Fruit fly (Drosophila melanogaster) whole organism, embryonic: Measurements from ENCODE around the gene fru.

Experiments
- Awh ChIP-seq: fragments of 200-800 bp; sonication (Bioruptor generic); IDR thresholded peaks from 2 replicates; pipeline ENCODE4, ENCODE4 v1.3.6; 2022; ENCODE audit warnings: missing biosample characterization, missing genetic modification characterization
- BEAF-32 ChIP-seq: fragments of 200-800 bp; sonication (Bioruptor generic); optimal IDR thresholded peaks from 3 replicates; lab custom pipeline; 2017; ENCODE audit warnings: missing biosample characterization, missing genetic modification characterization, mild to moderate bottlenecking, moderate library complexity, missing genetic modification reagents
- Bteb2 ChIP-seq: fragments of 200-800 bp; sonication (Bioruptor generic); optimal IDR thresholded peaks from 2 replicates; lab custom pipeline; 2016; ENCODE audit warnings: missing biosample characterization, missing genetic modification characterization
- CG10209 ChIP-seq: fragments of 200-800 bp; sonication (Bioruptor generic); optimal IDR thresholded peaks from 3 replicates; lab custom pipeline; 2017; ENCODE audit warnings: missing biosample characterization, mild to moderate bottlenecking, missing genetic modification characterization, missing genetic modification reagents
- CG10462 ChIP-seq: fragments of 200-800 bp; sonication (Bioruptor generic); optimal IDR thresholded peaks from 2 replicates; lab custom pipeline; 2016; ENCODE audit warnings: missing biosample characterization, missing genetic modification characterization
- CG10979 ChIP-seq: fragments of 200-800 bp; sonication (Bioruptor generic); optimal IDR thresholded peaks from 2 replicates; lab custom pipeline; 2018; ENCODE audit warnings: missing biosample characterization, mild to moderate bottlenecking, missing genetic modification characterization, moderate library complexity
- CG11085 ChIP-seq: fragments of 200-800 bp; sonication (Bioruptor generic); IDR thresholded peaks from 2 replicates; pipeline ENCODE4 v1.3.6; 2022; ENCODE audit warnings: missing biosample characterization, missing genetic modification characterization
- CG11093 ChIP-seq: fragments of 200-800 bp; sonication (Bioruptor generic); IDR thresholded peaks from 3 replicates; pipeline ENCODE4 v1.3.6; 2022; ENCODE audit warnings: missing biosample characterization, missing genetic modification characterization
- CG11723 ChIP-seq: fragments of 200-800 bp; sonication (Bioruptor generic); optimal IDR thresholded peaks from 2 replicates; lab custom pipeline; 2017; ENCODE audit warnings: missing biosample characterization, mild to moderate bottlenecking, missing genetic modification characterization
- CG12391 ChIP-seq: fragments of 200-800 bp; sonication (Bioruptor generic); optimal IDR thresholded peaks from 3 replicates; lab custom pipeline; 2018; ENCODE audit warnings: missing biosample characterization, mild to moderate bottlenecking, missing genetic modification characterization, moderate library complexity
- CG14014 ChIP-seq: fragments of 200-800 bp; sonication (Bioruptor generic); IDR thresholded peaks from 2 replicates; pipeline ENCODE4 v1.3.6; 2022; ENCODE audit warnings: missing biosample characterization, missing genetic modification characterization
- CG18011 ChIP-seq: fragments of 200-800 bp; sonication (Bioruptor generic); optimal IDR thresholded peaks from 2 replicates; lab custom pipeline; 2017; ENCODE audit warnings: missing biosample characterization, missing genetic modification characterization, mild to moderate bottlenecking, moderate library complexity, missing genotype
- CG18764 ChIP-seq: fragments of 200-800 bp; sonication (Bioruptor generic); optimal IDR thresholded peaks from 3 replicates; lab custom pipeline; 2016; ENCODE audit warnings: missing biosample characterization, missing genetic modification characterization
- CG2116 ChIP-seq: fragments of 200-800 bp; sonication (Bioruptor generic); optimal IDR thresholded peaks from 3 replicates; lab custom pipeline; 2018; ENCODE audit warnings: missing biosample characterization, mild to moderate bottlenecking, missing genetic modification characterization
- CG2199 ChIP-seq: fragments of 200-800 bp; sonication (Bioruptor generic); IDR thresholded peaks from 3 replicates; pipeline ENCODE4 v1.3.6; 2022; ENCODE audit warnings: missing biosample characterization, missing genetic modification characterization
- CG2712 ChIP-seq: fragments of 200-800 bp; optimal IDR thresholded peaks from 3 replicates; lab custom pipeline; 2019; ENCODE audit warnings: missing biosample characterization, mild to moderate bottlenecking, missing genetic modification characterization, moderate library complexity
- CG30020 ChIP-seq: fragments of 200-800 bp; optimal IDR thresholded peaks from 2 replicates; lab custom pipeline; 2019; ENCODE audit warnings: missing biosample characterization, mild to moderate bottlenecking, missing genetic modification characterization, moderate library complexity
- CG31388 ChIP-seq: fragments of 200-800 bp; sonication (Bioruptor generic); optimal IDR thresholded peaks from 2 replicates; lab custom pipeline; 2016; ENCODE audit warnings: missing biosample characterization, missing genetic modification characterization
- CG3163 ChIP-seq: fragments of 200-800 bp; sonication (Bioruptor generic); optimal IDR thresholded peaks from 3 replicates; lab custom pipeline; 2016; ENCODE audit warnings: missing biosample characterization, missing genetic modification characterization
- CG42726 ChIP-seq: fragments of 200-800 bp; sonication (Bioruptor generic); IDR thresholded peaks from 2 replicates; pipeline ENCODE4 v1.3.6; 2022; ENCODE audit warnings: missing biosample characterization, missing genetic modification characterization; ENCODE audit not compliant: partially characterized antibody
- CG4282 ChIP-seq: fragments of 200-800 bp; sonication (Bioruptor generic); optimal IDR thresholded peaks from 2 replicates; lab custom pipeline; 2016; ENCODE audit warnings: missing biosample characterization, missing genetic modification characterization
- CG4730 ChIP-seq: fragments of 200-800 bp; sonication (Bioruptor generic); IDR thresholded peaks from 2 replicates; pipeline ENCODE4 v1.3.6; 2022; ENCODE audit warnings: missing biosample characterization, missing genetic modification characterization
- CG6683 ChIP-seq: fragments of 200-800 bp; sonication (Bioruptor generic); optimal IDR thresholded peaks from 2 replicates; lab custom pipeline; 2017; ENCODE audit warnings: missing biosample characterization, mild to moderate bottlenecking, missing genetic modification characterization, missing genetic modification reagents
- CG6813 ChIP-seq: fragments of 200-800 bp; sonication (Bioruptor generic); optimal IDR thresholded peaks from 2 replicates; lab custom pipeline; 2017; ENCODE audit warnings: missing biosample characterization, missing genetic modification characterization, mild to moderate bottlenecking, moderate library complexity, missing genetic modification reagents
- CG8290 ChIP-seq, 3 experiments: fragments of 200-800 bp; sonication (Bioruptor generic); optimal IDR thresholded peaks; 2 replicates each; lab custom pipeline; 2016 to 2019; ENCODE audit warnings: missing biosample characterization in 3 of 3, missing genetic modification characterization in 3 of 3, mild to moderate bottlenecking in 2 of 3, moderate library complexity in 1 of 3
- D19B ChIP-seq: fragments of 200-800 bp; sonication (Bioruptor generic); optimal IDR thresholded peaks from 2 replicates; lab custom pipeline; 2017; ENCODE audit warnings: missing biosample characterization, mild to moderate bottlenecking, missing genetic modification characterization
- Deaf1 ChIP-seq: fragments of 200-800 bp; optimal IDR thresholded peaks from 3 replicates; lab custom pipeline; 2019; ENCODE audit warnings: missing biosample characterization, mild to moderate bottlenecking, missing genetic modification characterization, moderate library complexity
- Ets97D ChIP-seq: fragments of 200-800 bp; sonication (Bioruptor generic); optimal IDR thresholded peaks from 3 replicates; lab custom pipeline; 2016; ENCODE audit warnings: missing biosample characterization, missing genetic modification characterization
- H15 ChIP-seq: fragments of 200-800 bp; sonication (Bioruptor generic); IDR thresholded peaks from 3 replicates; pipeline ENCODE4 v1.3.6; 2022; ENCODE audit warnings: missing biosample characterization, missing genetic modification characterization
- HLH54F ChIP-seq: fragments of 200-800 bp; sonication (Bioruptor generic); optimal IDR thresholded peaks from 3 replicates; lab custom pipeline; 2016; ENCODE audit warnings: missing biosample characterization, missing genetic modification characterization
- Mes4 ChIP-seq: fragments of 200-800 bp; sonication (Bioruptor generic); optimal IDR thresholded peaks from 2 replicates; lab custom pipeline; 2016; ENCODE audit warnings: missing biosample characterization, missing genetic modification characterization
- NK7.1 ChIP-seq: fragments of 200-800 bp; sonication (Bioruptor generic); optimal IDR thresholded peaks from 3 replicates; lab custom pipeline; 2016; ENCODE audit warnings: missing biosample characterization, missing genetic modification characterization
- Nf-YC ChIP-seq: fragments of 200-800 bp; optimal IDR thresholded peaks from 3 replicates; lab custom pipeline; 2019; ENCODE audit warnings: missing biosample characterization, mild to moderate bottlenecking, missing genetic modification characterization, moderate library complexity
- Optix ChIP-seq: fragments of 200-800 bp; sonication (Bioruptor generic); IDR thresholded peaks from 3 replicates; pipeline ENCODE4 v1.3.6; 2022; ENCODE audit warnings: missing biosample characterization, missing genetic modification characterization
- Scr ChIP-seq: fragments of 200-800 bp; sonication (Bioruptor generic); IDR thresholded peaks from 2 replicates; pipeline ENCODE4 v1.3.6; 2022; ENCODE audit warnings: missing biosample characterization, missing genetic modification characterization; ENCODE audit not compliant: partially characterized antibody
- Sox100B ChIP-seq: fragments of 200-800 bp; sonication (Bioruptor generic); optimal IDR thresholded peaks from 3 replicates; lab custom pipeline; 2018; ENCODE audit warnings: missing biosample characterization, mild to moderate bottlenecking, missing genetic modification characterization
- ab ChIP-seq: fragments of 200-800 bp; sonication (Bioruptor generic); optimal IDR thresholded peaks from 2 replicates; lab custom pipeline; 2016; ENCODE audit warnings: missing biosample characterization, missing genetic modification characterization
- al ChIP-seq: fragments of 200-800 bp; sonication (Bioruptor generic); IDR thresholded peaks from 2 replicates; pipeline ENCODE4 v1.3.6; 2022; ENCODE audit warnings: missing biosample characterization, missing genetic modification characterization
- ase ChIP-seq: fragments of 200-800 bp; sonication (Bioruptor generic); IDR thresholded peaks from 3 replicates; pipeline ENCODE4 v1.3.6; 2022; ENCODE audit warnings: missing biosample characterization, missing genetic modification characterization
- bowl ChIP-seq: fragments of 200-800 bp; sonication (Bioruptor generic); IDR thresholded peaks from 2 replicates; pipeline ENCODE4 v1.3.6; 2022; ENCODE audit warnings: missing biosample characterization, missing genetic modification characterization
- chif ChIP-seq, 2 experiments: fragments of 200-800 bp; sonication (Bioruptor generic); optimal IDR thresholded peaks; 3 replicates each; lab custom pipeline; 2016; ENCODE audit warnings: missing biosample characterization in 2 of 2, missing genetic modification characterization in 2 of 2
- en ChIP-seq: fragments of 200-800 bp; sonication (Bioruptor generic); optimal IDR thresholded peaks from 2 replicates; lab custom pipeline; 2016; ENCODE audit warnings: missing biosample characterization, missing genetic modification characterization
- h ChIP-seq: fragments of >200 bp; optimal IDR thresholded peaks from 2 replicates; lab custom pipeline; 2017
- knrl ChIP-seq: fragments of 200-800 bp; sonication (Bioruptor generic); IDR thresholded peaks from 3 replicates; pipeline ENCODE4 v1.3.6; 2022; ENCODE audit warnings: missing biosample characterization, missing genetic modification characterization; ENCODE audit not compliant: partially characterized antibody
- lola ChIP-seq, 3 experiments: fragments of >200 bp in 2 of 3; fragments of 200-800 bp in 1 of 3; sonication (Bioruptor generic) in 1 of 3; optimal IDR thresholded peaks; 2 replicates each; lab custom pipeline; 2017 to 2019; ENCODE audit warnings: missing biosample characterization in 3 of 3, missing genetic modification characterization in 3 of 3, mild to moderate bottlenecking in 1 of 3, moderate library complexity in 1 of 3
- luna ChIP-seq: fragments of 200-800 bp; sonication (Bioruptor generic); optimal IDR thresholded peaks from 2 replicates; lab custom pipeline; 2016; ENCODE audit warnings: missing biosample characterization, missing genetic modification characterization
- pzg ChIP-seq: fragments of 200-800 bp; sonication (Bioruptor generic); optimal IDR thresholded peaks from 3 replicates; lab custom pipeline; 2018; ENCODE audit warnings: missing biosample characterization, mild to moderate bottlenecking, missing genetic modification characterization, moderate library complexity
- slou ChIP-seq: fragments of 200-800 bp; sonication (Bioruptor generic); optimal IDR thresholded peaks from 3 replicates; lab custom pipeline; 2016; ENCODE audit warnings: missing biosample characterization, missing genetic modification characterization
- tin ChIP-seq: fragments of 200-800 bp; sonication (Bioruptor generic); optimal IDR thresholded peaks from 3 replicates; lab custom pipeline; 2016; ENCODE audit warnings: missing biosample characterization, missing genetic modification characterization
- usp ChIP-seq: fragments of >200 bp; optimal IDR thresholded peaks from 2 replicates; lab custom pipeline; 2017; ENCODE audit warnings: missing biosample characterization, missing genetic modification characterization
- zf30C ChIP-seq: fragments of 200-800 bp; sonication (Bioruptor generic); optimal IDR thresholded peaks from 3 replicates; lab custom pipeline; 2018; ENCODE audit warnings: missing biosample characterization, mild to moderate bottlenecking, missing genetic modification characterization

fru gene

DNA sequence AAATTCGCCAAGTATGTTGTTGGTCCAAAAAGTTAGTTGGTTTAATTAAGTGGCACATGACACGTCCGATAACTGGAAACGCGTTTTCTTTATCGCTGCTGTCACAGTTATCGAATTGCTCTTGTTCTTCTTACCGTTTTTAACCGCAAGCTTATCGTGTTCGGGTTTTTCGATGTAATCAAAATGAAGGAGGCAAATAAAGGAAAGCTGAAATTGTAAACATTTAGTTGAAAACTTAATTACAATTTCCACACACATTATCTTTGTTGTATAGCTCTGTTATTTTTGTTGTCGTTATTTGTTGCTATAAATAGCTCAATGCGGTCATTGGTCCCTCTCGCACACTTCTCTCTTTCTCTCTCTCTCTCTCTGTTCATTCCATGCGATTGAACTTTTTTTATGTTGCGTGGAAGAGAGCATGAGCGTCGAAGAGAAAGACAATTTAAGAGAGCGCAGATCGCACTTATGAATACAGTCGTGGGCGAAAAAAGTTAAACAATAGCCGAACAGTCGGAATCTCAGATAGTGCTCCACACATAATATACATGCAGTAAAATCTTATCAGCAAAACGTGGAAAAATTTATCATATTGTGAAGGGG is 40.0 kb upstream of the fru start:
- no peak for TF ChIP-seq NK7.1
- no peak for TF ChIP-seq h (lab: Kevin White, UChicago)
- no peak for TF ChIP-seq lola (GFP tag; optimal IDR thresholded peaks at IDR 0.05; lab: Kevin White, UChicago)
- TF ChIP-seq ase (GFP tag; lab: Robert Waterston, UW): no peak; the same call in 2 of the 3 replicates
- TF ChIP-seq H15 (GFP tag; lab: Robert Waterston, UW): no peak
- no peak for TF ChIP-seq CG4730 (GFP tag; lab: Robert Waterston, UW)
- TF ChIP-seq tin (GFP tag; lab: Kevin White, UChicago): peak; percentile 30
- peak; percentile 21; the same call in 1 of the 2 replicates for TF ChIP-seq CG14014
- TF ChIP-seq usp (GFP tag; lab: Kevin White, UChicago): no peak
- no peak for TF ChIP-seq CG2712 (tag; lab: Kevin White, UChicago)
- TF ChIP-seq CG11085 (GFP tag; lab: Robert Waterston, UW): no peak
- no peak for TF ChIP-seq al (GFP tag; lab: Robert Waterston, UW)
- no peak for TF ChIP-seq slou (GFP tag; lab: Kevin White, UChicago)
- TF ChIP-seq CG10979 (tag; lab: Kevin White, UChicago): no peak
- TF ChIP-seq Awh (GFP tag; lab: Robert Waterston, UW): peak; percentile 57
- no peak for TF ChIP-seq Optix (GFP tag; lab: Robert Waterston, UW)
- no peak for TF ChIP-seq knrl (GFP tag; lab: Robert Waterston, UW)
- TF ChIP-seq CG18764 (GFP tag; lab: Kevin White, UChicago): no peak
- peak; percentile 66; the same call in 1 of the 3 replicates for TF ChIP-seq CG2199 (GFP tag; lab: Robert Waterston, UW)
- no peak for TF ChIP-seq CG42726 (GFP tag; lab: Robert Waterston, UW)
- TF ChIP-seq BEAF-32 (GFP tag; lab: Kevin White, UChicago): no peak
- no peak for TF ChIP-seq Deaf1
- peak; percentile 100 for TF ChIP-seq CG3163 (GFP tag; lab: Kevin White, UChicago)
- no peak for TF ChIP-seq CG6683 (GFP tag; lab: Kevin White, UChicago)
- no peak for TF ChIP-seq CG8290 (GFP tag; optimal IDR thresholded peaks at IDR 0.05; lab: Kevin White, UChicago)
- TF ChIP-seq CG8290 (tag; optimal IDR thresholded peaks at IDR 0.05; lab: Kevin White, UChicago): no peak
- no peak for TF ChIP-seq zf30C (GFP tag; lab: Kevin White, UChicago)
- peak; percentile 55 for TF ChIP-seq Scr (GFP tag; lab: Robert Waterston, UW)
- TF ChIP-seq Sox100B (GFP tag; lab: Kevin White, UChicago): no peak
- no peak for TF ChIP-seq CG12391 (tag; lab: Kevin White, UChicago)
- no peak for TF ChIP-seq Ets97D
- TF ChIP-seq CG31388: no peak
- TF ChIP-seq en (GFP tag; lab: Kevin White, UChicago): no peak
- TF ChIP-seq CG4282: no peak
- TF ChIP-seq CG2116 (GFP tag; lab: Kevin White, UChicago): no peak
- TF ChIP-seq CG11723 (GFP tag; lab: Kevin White, UChicago): no peak
- TF ChIP-seq Bteb2 (GFP tag; lab: Kevin White, UChicago): peak; percentile 30
- no peak for TF ChIP-seq CG18011 (GFP tag; lab: Kevin White, UChicago)
- TF ChIP-seq pzg (GFP tag; lab: Kevin White, UChicago): no peak
- TF ChIP-seq bowl (GFP tag; lab: Robert Waterston, UW): no peak
- TF ChIP-seq luna (GFP tag; lab: Kevin White, UChicago): no peak
- TF ChIP-seq ab (GFP tag; lab: Kevin White, UChicago): no peak
- TF ChIP-seq CG10462 (GFP tag; lab: Kevin White, UChicago): no peak
- TF ChIP-seq HLH54F (GFP tag; lab: Kevin White, UChicago): no peak
- TF ChIP-seq CG10209 (GFP tag; lab: Kevin White, UChicago): no peak
- no peak for TF ChIP-seq CG30020 (tag; lab: Kevin White, UChicago)
- no peak for TF ChIP-seq CG11093
- no peak for TF ChIP-seq D19B (GFP tag; lab: Kevin White, UChicago)
- no peak for TF ChIP-seq Nf-YC
- TF ChIP-seq Mes4 (GFP tag; lab: Kevin White, UChicago): peak; percentile 3
- no peak for TF ChIP-seq chif (GFP tag; optimal IDR thresholded peaks at IDR 0.05; lab: Kevin White, UChicago)
- peak; percentile 13 for TF ChIP-seq CG6813
